Fruit fly (Drosophila melanogaster): ENCODE data around the gene Bet3.

The Bet3 gene

dm6 chr3L:9447239-9447777 lies 5.2 kb upstream of the Bet3 start:
- TF ChIP-seq toe (GFP tag; optimal IDR thresholded peaks at IDR 0.05), result no peak
- TF ChIP-seq CG14711 (tag; optimal IDR thresholded peaks at IDR 0.05), result peak; percentile 84
- no peak for TF ChIP-seq CG1620 (GFP tag; optimal IDR thresholded peaks at IDR 0.05)
- no peak for TF ChIP-seq Crg-1 (GFP tag; optimal IDR thresholded peaks at IDR 0.05)
- peak; percentile 55 for TF ChIP-seq tj (GFP tag; optimal IDR thresholded peaks at IDR 0.05)
- TF ChIP-seq bab1 (GFP tag; optimal IDR thresholded peaks at IDR 0.05), result no peak
- no peak for TF ChIP-seq Hr96 (GFP tag; optimal IDR thresholded peaks at IDR 0.05)
- TF ChIP-seq cic (GFP tag; optimal IDR thresholded peaks at IDR 0.05), result peak; percentile 59
- TF ChIP-seq CG12768 (GFP tag; optimal IDR thresholded peaks at IDR 0.05), result no peak
- TF ChIP-seq pad (GFP tag; optimal IDR thresholded peaks at IDR 0.05), result no peak
- no peak for TF ChIP-seq CG5204 (GFP tag; optimal IDR thresholded peaks at IDR 0.05)
- TF ChIP-seq kay (GFP tag; ENCODE audit: borderline replicate concordance), result peak; percentile 99
- TF ChIP-seq CG7045 (GFP tag; optimal IDR thresholded peaks at IDR 0.05), result no peak
- TF ChIP-seq Clk (GFP tag; optimal IDR thresholded peaks at IDR 0.05), result no peak
- TF ChIP-seq cnc (optimal IDR thresholded peaks at IDR 0.05), result no peak
- TF ChIP-seq ovo (GFP tag; optimal IDR thresholded peaks at IDR 0.05), result no peak
- TF ChIP-seq CG33017 (tag; optimal IDR thresholded peaks at IDR 0.05), result peak; percentile 55
- peak; percentile 12 for TF ChIP-seq Mnt (GFP tag; optimal IDR thresholded peaks at IDR 0.05)

DNA sequence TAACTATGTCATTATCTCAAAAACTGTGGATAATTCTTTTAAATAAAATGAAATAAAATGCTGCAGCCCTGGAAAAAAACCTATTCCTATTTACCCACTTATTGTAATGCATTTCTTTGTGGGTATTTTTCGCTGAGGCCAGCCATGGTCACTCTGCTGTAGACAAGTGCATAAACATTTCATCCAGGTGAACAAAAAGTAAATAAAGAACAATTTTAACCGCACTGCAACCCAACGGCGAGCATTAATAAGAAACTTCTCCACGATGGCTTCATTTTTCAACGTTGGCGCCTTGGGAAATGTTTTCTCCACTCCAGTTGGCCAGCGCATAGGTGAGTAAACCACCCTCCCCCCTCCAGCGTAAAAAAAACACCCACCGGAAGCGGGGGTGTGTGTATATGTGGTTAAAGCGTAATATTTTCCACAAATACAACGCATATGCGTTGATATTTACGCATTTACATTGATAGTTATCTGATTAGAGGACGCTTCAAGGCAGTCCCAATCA lies 4.7 kb upstream of the Bet3 start, which contains the start of gene CG3529:
TSS of gene CG3529 (plus strand) at position 134 of the 508 bp plus-strand sequence.
- TF ChIP-seq pad (GFP tag; optimal IDR thresholded peaks at IDR 0.05) (peak; percentile 35), cnc (optimal IDR thresholded peaks at IDR 0.05) (no peak), CG14711 (tag; optimal IDR thresholded peaks at IDR 0.05) (peak; percentile 45), CG12768 (GFP tag; optimal IDR thresholded peaks at IDR 0.05) (peak; percentile 37), CG11617 (GFP tag; optimal IDR thresholded peaks at IDR 0.05) (peak; percentile 42), cic (GFP tag; optimal IDR thresholded peaks at IDR 0.05) (peak; percentile 36), Clk (GFP tag; optimal IDR thresholded peaks at IDR 0.05) (no peak), Mnt (GFP tag; optimal IDR thresholded peaks at IDR 0.05) (peak; percentile 51), Hr96 (GFP tag; optimal IDR thresholded peaks at IDR 0.05) (peak; percentile 43), CG33017 (tag; optimal IDR thresholded peaks at IDR 0.05) (peak; percentile 29), CG7045 (GFP tag; optimal IDR thresholded peaks at IDR 0.05) (no peak), kay (GFP tag; ENCODE audit: borderline replicate concordance) (no peak), ovo (GFP tag; optimal IDR thresholded peaks at IDR 0.05) (peak; percentile 31), tj (GFP tag; optimal IDR thresholded peaks at IDR 0.05) (no peak), CG1620 (GFP tag; optimal IDR thresholded peaks at IDR 0.05) (no peak), CG5204 (GFP tag; optimal IDR thresholded peaks at IDR 0.05) (no peak), CG7101 (tag; optimal IDR thresholded peaks at IDR 0.05) (peak; percentile 30), toe (GFP tag; optimal IDR thresholded peaks at IDR 0.05) (peak; percentile 57), Crg-1 (GFP tag; optimal IDR thresholded peaks at IDR 0.05) (peak; percentile 34), bab1 (GFP tag; optimal IDR thresholded peaks at IDR 0.05) (peak; percentile 42)

DNA sequence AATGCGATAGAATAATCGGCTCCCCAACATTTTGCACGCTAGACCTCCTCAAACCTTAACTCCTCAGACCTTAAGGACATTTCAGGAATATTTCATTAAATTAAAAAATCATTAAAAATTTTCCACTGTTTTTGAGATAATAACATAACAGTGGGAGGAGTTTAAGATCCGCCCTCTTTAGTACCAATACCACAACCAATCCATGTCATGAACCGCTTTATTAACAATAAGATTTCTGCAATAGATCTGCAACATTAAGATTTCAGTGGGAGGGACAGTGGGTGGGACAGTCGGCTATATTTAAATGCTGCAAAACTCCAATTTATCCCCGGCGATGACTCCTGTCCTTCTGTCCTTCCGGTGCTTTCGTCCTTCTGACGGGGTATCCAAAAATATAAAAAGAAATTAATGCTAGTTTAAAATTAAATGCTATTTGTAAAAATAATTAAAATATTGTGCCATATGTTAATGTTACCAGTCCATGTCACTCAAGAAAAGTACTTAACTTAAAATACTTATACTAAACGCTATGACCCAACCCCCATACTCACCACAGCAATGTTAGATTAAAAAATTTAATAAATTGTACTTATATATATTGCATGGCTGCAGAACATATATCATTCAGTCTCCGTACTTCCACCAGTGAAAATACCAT lies 687 bp upstream of the Bet3 start, which contains the start of gene Srg3:
TSS of gene Srg3 (plus strand) at position 608 of the 658 bp plus-strand sequence.
- TF ChIP-seq Mnt (GFP tag; optimal IDR thresholded peaks at IDR 0.05) (no peak), CG12768 (GFP tag; optimal IDR thresholded peaks at IDR 0.05) (peak; percentile 27)

DNA sequence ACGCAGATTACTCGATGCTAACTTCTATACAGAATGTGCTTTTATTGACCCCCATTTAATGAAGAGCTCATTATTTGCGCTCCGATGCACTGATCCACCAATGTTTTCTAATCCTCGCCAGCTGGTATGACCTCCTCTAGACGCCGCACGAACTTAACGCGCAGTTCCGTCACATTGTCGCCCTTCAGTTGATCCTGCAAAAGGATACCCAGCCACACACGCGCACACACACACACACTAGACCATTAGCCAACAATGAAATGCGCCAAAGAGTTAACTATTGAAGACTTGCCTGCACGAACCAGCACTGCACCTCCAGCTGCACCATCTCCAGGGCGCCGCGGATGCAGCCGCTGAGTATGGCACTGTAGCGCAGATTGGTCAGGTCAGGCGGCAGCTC lies 3.2 kb downstream of the Bet3 start:
- TF ChIP-seq toe (GFP tag; optimal IDR thresholded peaks at IDR 0.05) (no peak), Crg-1 (GFP tag; optimal IDR thresholded peaks at IDR 0.05) (no peak), CG11617 (GFP tag; optimal IDR thresholded peaks at IDR 0.05) (no peak), CG7045 (GFP tag; optimal IDR thresholded peaks at IDR 0.05) (no peak), CG7101 (tag; optimal IDR thresholded peaks at IDR 0.05) (no peak), CG14711 (tag; optimal IDR thresholded peaks at IDR 0.05) (no peak)

DNA sequence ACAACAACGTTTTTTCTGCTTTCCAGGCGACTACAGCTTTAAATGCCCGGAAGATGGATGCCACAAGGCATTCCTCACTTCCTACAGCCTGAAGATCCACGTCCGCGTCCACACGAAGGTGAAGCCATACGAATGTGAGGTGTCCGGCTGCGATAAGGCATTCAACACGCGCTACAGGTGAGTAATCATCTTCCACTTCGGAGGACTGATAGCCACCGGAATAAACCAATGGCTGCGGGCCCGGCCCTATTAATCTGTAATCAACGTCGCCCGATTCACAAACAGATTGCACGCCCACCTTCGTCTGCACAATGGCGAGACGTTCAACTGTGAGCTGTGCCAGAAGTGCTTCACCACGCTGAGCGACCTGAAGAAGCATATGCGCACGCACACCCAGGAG lies 6.2 kb downstream of the Bet3 start:
- TF ChIP-seq CG5204 (GFP tag; optimal IDR thresholded peaks at IDR 0.05), result no peak
- TF ChIP-seq tj (GFP tag; optimal IDR thresholded peaks at IDR 0.05), result no peak
- TF ChIP-seq cic (GFP tag; optimal IDR thresholded peaks at IDR 0.05), result no peak
- TF ChIP-seq Mnt (GFP tag; optimal IDR thresholded peaks at IDR 0.05), result peak; percentile 12
- TF ChIP-seq cnc (optimal IDR thresholded peaks at IDR 0.05), result no peak

DNA sequence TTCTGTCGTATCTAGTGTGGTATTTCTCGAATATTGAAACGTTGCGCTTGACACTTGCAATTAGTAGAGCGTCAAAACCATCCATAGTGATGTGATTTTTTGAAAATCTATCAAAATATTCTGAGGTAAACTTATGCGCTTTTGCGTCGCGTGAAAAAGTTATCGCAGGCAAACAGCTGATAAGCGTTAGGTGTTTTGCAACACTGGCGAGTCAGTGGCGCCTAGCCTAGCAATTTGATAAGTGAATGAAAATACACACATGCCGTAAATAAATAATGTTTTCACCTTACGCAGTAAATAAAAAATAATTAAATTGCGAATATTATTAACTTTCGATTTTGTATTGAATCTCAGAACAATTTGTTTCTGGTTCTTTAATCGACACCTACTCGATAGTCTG lies 6.8 kb downstream of the Bet3 start, which contains the start of gene CG42526:
TSS of gene CG42526 (minus strand) at position 85 of the 400 bp plus-strand sequence.
- peak; percentile 4 for TF ChIP-seq CG12768 (GFP tag; optimal IDR thresholded peaks at IDR 0.05)
- TF ChIP-seq bab1 (GFP tag; optimal IDR thresholded peaks at IDR 0.05), result peak; percentile 41
- no peak for TF ChIP-seq Crg-1 (GFP tag; optimal IDR thresholded peaks at IDR 0.05)
- TF ChIP-seq kay (GFP tag; ENCODE audit: borderline replicate concordance), result no peak
- TF ChIP-seq CG7101 (tag; optimal IDR thresholded peaks at IDR 0.05), result peak; percentile 62
- TF ChIP-seq Clk (GFP tag; optimal IDR thresholded peaks at IDR 0.05), result no peak
- peak; percentile 36 for TF ChIP-seq CG14711 (tag; optimal IDR thresholded peaks at IDR 0.05)
- TF ChIP-seq CG1620 (GFP tag; optimal IDR thresholded peaks at IDR 0.05), result no peak
- no peak for TF ChIP-seq CG33017 (tag; optimal IDR thresholded peaks at IDR 0.05)
- no peak for TF ChIP-seq CG7045 (GFP tag; optimal IDR thresholded peaks at IDR 0.05)
- no peak for TF ChIP-seq toe (GFP tag; optimal IDR thresholded peaks at IDR 0.05)
- TF ChIP-seq ovo (GFP tag; optimal IDR thresholded peaks at IDR 0.05), result no peak
- no peak for TF ChIP-seq cnc (optimal IDR thresholded peaks at IDR 0.05)
- TF ChIP-seq CG5204 (GFP tag; optimal IDR thresholded peaks at IDR 0.05), result no peak
- peak; percentile 17 for TF ChIP-seq Mnt (GFP tag; optimal IDR thresholded peaks at IDR 0.05)
- TF ChIP-seq cic (GFP tag; optimal IDR thresholded peaks at IDR 0.05), result peak; percentile 50
- TF ChIP-seq Hr96 (GFP tag; optimal IDR thresholded peaks at IDR 0.05), result peak; percentile 39
- TF ChIP-seq pad (GFP tag; optimal IDR thresholded peaks at IDR 0.05), result peak; percentile 26
- no peak for TF ChIP-seq tj (GFP tag; optimal IDR thresholded peaks at IDR 0.05)
- peak; percentile 43 for TF ChIP-seq CG11617 (GFP tag; optimal IDR thresholded peaks at IDR 0.05)

All from whole organism, adult.